Worm (Caenorhabditis elegans): Measurements from ENCODE around the gene eef-1B.1.

eef-1B.1 gene

ce11 chrIII:7973968-7974607 lies 902 bp upstream of the eef-1B.1 start (continued):
- TF ChIP-seq snpc-1.1 (tag; optimal IDR thresholded peaks at IDR 0.05; ENCODE audit: insufficient read depth) (no peak), ztf-18 (tag; optimal IDR thresholded peaks at IDR 0.05) (no peak), lin-54 (GFP tag; optimal IDR thresholded peaks at IDR 0.05) (no peak), snpc-1.3 (tag; optimal IDR thresholded peaks at IDR 0.05; ENCODE audit: insufficient read depth) (no peak), nfyb-1 (GFP tag; IDR thresholded peaks at IDR 0.05) (peak; percentile 40; the same call in 1 of the 2 replicates), him-1 (tag; optimal IDR thresholded peaks at IDR 0.05) (no peak), athp-1 (tag; optimal IDR thresholded peaks at IDR 0.05) (no peak), madf-3 (GFP tag; IDR thresholded peaks at IDR 0.05) (no peak), ccch-3 (GFP tag; optimal IDR thresholded peaks at IDR 0.05) (no peak), efl-1 (GFP tag; optimal IDR thresholded peaks at IDR 0.05) (no peak), Y67H2A.10 (GFP tag; conservative IDR thresholded peaks at IDR 0.05) (no peak), nfya-2 (GFP tag; IDR thresholded peaks at IDR 0.05) (no peak), let-526 (GFP tag; IDR thresholded peaks at IDR 0.05) (no peak), K11D2.4 (GFP tag; IDR thresholded peaks at IDR 0.05) (no peak), lsy-27 (tag; optimal IDR thresholded peaks at IDR 0.05; ENCODE audit: borderline replicate concordance, insufficient read depth) (no peak), B0336.3 (GFP tag; IDR thresholded peaks at IDR 0.05) (peak; percentile 24; the same call in 1 of the 2 replicates), nhr-80 (tag; optimal IDR thresholded peaks at IDR 0.05) (peak; percentile 26), tlf-1 (GFP tag; optimal IDR thresholded peaks at IDR 0.05) (peak; percentile 10), dpff-1 (tag; optimal IDR thresholded peaks at IDR 0.05) (no peak), ztf-3 (GFP tag; optimal IDR thresholded peaks at IDR 0.05) (no peak), pha-4 (tag; optimal IDR thresholded peaks at IDR 0.05) (peak; percentile 65), bed-1 (GFP tag; IDR thresholded peaks at IDR 0.05) (no peak), unc-62 (GFP tag; optimal IDR thresholded peaks at IDR 0.05) (peak; percentile 3), nhr-179 (tag; optimal IDR thresholded peaks at IDR 0.05) (no peak), nhr-90 (tag; optimal IDR thresholded peaks at IDR 0.05) (no peak), rpc-1 (optimal IDR thresholded peaks at IDR 0.05) (no peak), rpc-1 (tag; optimal IDR thresholded peaks at IDR 0.05) (no peak), ama-1 (optimal IDR thresholded peaks at IDR 0.05) (no peak), ama-1 (GFP tag; optimal IDR thresholded peaks at IDR 0.05) (no peak), mes-4 (tag; optimal IDR thresholded peaks at IDR 0.05) (no peak), sdz-38 (tag; optimal IDR thresholded peaks at IDR 0.05) (no peak), F57A8.1 (GFP tag; optimal IDR thresholded peaks at IDR 0.05) (no peak), ztf-6 (GFP tag; IDR thresholded peaks at IDR 0.05) (no peak), F52B5.7 (tag; optimal IDR thresholded peaks at IDR 0.05) (no peak), lin-26 (GFP tag; IDR thresholded peaks at IDR 0.05) (no peak), egl-44 (GFP tag; IDR thresholded peaks at IDR 0.05) (no peak), let-607 (tag; optimal IDR thresholded peaks at IDR 0.05) (no peak), T07F8.4 (tag; optimal IDR thresholded peaks at IDR 0.05) (no peak), Y53G8AR.9 (GFP tag; conservative IDR thresholded peaks at IDR 0.05) (no peak), fkh-3 (tag; optimal IDR thresholded peaks at IDR 0.05) (no peak), F10E7.11 (tag; optimal IDR thresholded peaks at IDR 0.05) (no peak), gei-17 (GFP tag; optimal IDR thresholded peaks at IDR 0.05) (no peak), sptf-2 (GFP tag; optimal IDR thresholded peaks at IDR 0.05) (no peak), mcd-1 (GFP tag; IDR thresholded peaks at IDR 0.05) (peak; percentile 15; the same call in 1 of the 2 replicates), dpl-1 (GFP tag; optimal IDR thresholded peaks at IDR 0.05) (no peak), rec-8 (tag; optimal IDR thresholded peaks at IDR 0.05) (no peak), cebp-1 (GFP tag; IDR thresholded peaks at IDR 0.05) (no peak), cebp-1 (tag; optimal IDR thresholded peaks at IDR 0.05) (peak; percentile 44), attf-5 (GFP tag; optimal IDR thresholded peaks at IDR 0.05) (peak; percentile 26)
